Worm (Caenorhabditis elegans): Measurements from ENCODE around the gene sec-10.

The sec-10 gene

ce11 chrIV:7796432-7797113 is 14.3 kb upstream of the sec-10 start, which contains the start of gene sgo-1:
sgo-1 (minus strand) TSS chrIV:7796482.
- TF ChIP-seq W03F9.2 (tag; optimal IDR thresholded peaks at IDR 0.05) (peak; percentile 52), him-1 (tag; optimal IDR thresholded peaks at IDR 0.05) (no peak), dao-5 (tag; optimal IDR thresholded peaks at IDR 0.05) (no peak)

ce11 chrIV:7794709-7795108 is 12.4 kb upstream of the sec-10 start, which contains the start of gene ntp-1:
ntp-1 (minus strand) TSS chrIV:7794809.
- no peak for TF ChIP-seq W03F9.2 (tag; optimal IDR thresholded peaks at IDR 0.05)
- no peak for TF ChIP-seq him-1 (tag; optimal IDR thresholded peaks at IDR 0.05)
- no peak for TF ChIP-seq dao-5 (tag; optimal IDR thresholded peaks at IDR 0.05)

ce11 chrIV:7791821-7792446 is 9.6 kb upstream of the sec-10 start, which contains the start of gene C33H5.13:
C33H5.13 (minus strand) TSS chrIV:7792263.
- TF ChIP-seq him-1 (tag; optimal IDR thresholded peaks at IDR 0.05) (no peak), dao-5 (tag; optimal IDR thresholded peaks at IDR 0.05) (no peak), W03F9.2 (tag; optimal IDR thresholded peaks at IDR 0.05) (no peak)

- peak; percentile 85 for TF ChIP-seq W03F9.2 (tag; optimal IDR thresholded peaks at IDR 0.05)
- TF ChIP-seq dao-5 (tag; optimal IDR thresholded peaks at IDR 0.05) = no peak
- peak; percentile 29 for TF ChIP-seq him-1 (tag; optimal IDR thresholded peaks at IDR 0.05)
Measured at ce11 chrIV:7790801-7791588, 8.7 kb upstream of the sec-10 start, which contains the start of gene rsp-6. rsp-6 (minus strand) TSS chrIV:7791229.

ce11 chrIV:7790151-7790691 is 7.9 kb upstream of the sec-10 start:
- no peak for TF ChIP-seq W03F9.2 (tag; optimal IDR thresholded peaks at IDR 0.05)
- no peak for TF ChIP-seq him-1 (tag; optimal IDR thresholded peaks at IDR 0.05)
- no peak for TF ChIP-seq dao-5 (tag; optimal IDR thresholded peaks at IDR 0.05)

ce11 chrIV:7789521-7789949 is 7.2 kb upstream of the sec-10 start, which contains the start of gene imp-3:
imp-3 (minus strand) TSS chrIV:7789613.
- no peak for TF ChIP-seq dao-5 (tag; optimal IDR thresholded peaks at IDR 0.05)
- TF ChIP-seq him-1 (tag; optimal IDR thresholded peaks at IDR 0.05) = no peak
- no peak for TF ChIP-seq W03F9.2 (tag; optimal IDR thresholded peaks at IDR 0.05)

ce11 chrIV:7785506-7786065 is 3.3 kb upstream of the sec-10 start, which contains the start of gene tag-322:
tag-322 (minus strand) TSS chrIV:7785556.
- TF ChIP-seq dao-5 (tag; optimal IDR thresholded peaks at IDR 0.05) (no peak), W03F9.2 (tag; optimal IDR thresholded peaks at IDR 0.05) (peak; percentile 73), him-1 (tag; optimal IDR thresholded peaks at IDR 0.05) (no peak)

ce11 chrIV:7783801-7784411 is 1.6 kb upstream of the sec-10 start, which contains the start of gene tag-321:
tag-321 (minus strand) TSS chrIV:7783851.
- no peak for TF ChIP-seq W03F9.2 (tag; optimal IDR thresholded peaks at IDR 0.05)
- no peak for TF ChIP-seq him-1 (tag; optimal IDR thresholded peaks at IDR 0.05)
- no peak for TF ChIP-seq dao-5 (tag; optimal IDR thresholded peaks at IDR 0.05)

ce11 chrIV:7778865-7779264 is 3.4 kb downstream of the sec-10 start, which contains the start of gene rpap-3:
rpap-3 (minus strand) TSS chrIV:7778965.
- no peak for TF ChIP-seq W03F9.2 (tag; optimal IDR thresholded peaks at IDR 0.05)
- no peak for TF ChIP-seq him-1 (tag; optimal IDR thresholded peaks at IDR 0.05)
- TF ChIP-seq dao-5 (tag; optimal IDR thresholded peaks at IDR 0.05) = no peak

- no peak for TF ChIP-seq dao-5 (tag; optimal IDR thresholded peaks at IDR 0.05)
- no peak for TF ChIP-seq W03F9.2 (tag; optimal IDR thresholded peaks at IDR 0.05)
- TF ChIP-seq him-1 (tag; optimal IDR thresholded peaks at IDR 0.05) = no peak
Measured at ce11 chrIV:7775725-7776124, 6.6 kb downstream of the sec-10 start, which contains the start of gene swd-2.1. swd-2.1 (plus strand) TSS chrIV:7776025.

- TF ChIP-seq dao-5 (tag; optimal IDR thresholded peaks at IDR 0.05) (no peak), W03F9.2 (tag; optimal IDR thresholded peaks at IDR 0.05) (peak; percentile 46)
Measured at ce11 chrIV:7774206-7774605, 8.1 kb downstream of the sec-10 start, which contains the start of the genes hcf-1 and swd-2.2. hcf-1 (minus strand) TSS chrIV:7774275. swd-2.2 (plus strand) TSS chrIV:7774411.

- no peak for TF ChIP-seq him-1 (tag; optimal IDR thresholded peaks at IDR 0.05)
- TF ChIP-seq dao-5 (tag; optimal IDR thresholded peaks at IDR 0.05) = no peak
- TF ChIP-seq W03F9.2 (tag; optimal IDR thresholded peaks at IDR 0.05) = no peak
Measured at ce11 chrIV:7770162-7770561, 12.1 kb downstream of the sec-10 start, which contains the start of gene rdl-1. rdl-1 (minus strand) TSS chrIV:7770262.

Data from whole organism, L4/young adult.